Fruit fly (Drosophila melanogaster): ENCODE data around the gene CG13068.

CG13068 gene

DNA sequence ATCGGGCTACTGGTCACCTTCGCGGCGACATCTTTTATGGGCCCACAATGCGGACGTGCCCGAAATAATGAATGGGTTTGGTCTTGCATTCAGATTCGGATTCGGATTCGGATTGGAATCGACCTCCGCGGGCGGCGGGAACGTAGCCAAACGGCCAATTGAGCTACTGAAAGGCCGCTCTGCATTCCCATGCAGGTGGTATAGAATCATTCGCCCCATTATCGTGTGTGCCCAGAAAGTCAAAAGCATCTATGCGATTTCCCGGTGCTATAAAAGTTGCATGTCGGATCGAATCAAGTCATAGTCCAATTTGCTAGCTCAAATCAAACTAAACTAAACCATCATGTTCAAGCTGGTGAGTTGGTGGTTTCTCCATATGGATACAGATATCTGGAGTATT is at the start of gene CG13068:
Gene CG13068, plus strand, starts transcription at position 301 of the 400 bp plus-strand sequence.
- no peak for TF ChIP-seq CG8478 (optimal IDR thresholded peaks at IDR 0.05)
- TF ChIP-seq CTCF (optimal IDR thresholded peaks at IDR 0.05): no peak

DNA sequence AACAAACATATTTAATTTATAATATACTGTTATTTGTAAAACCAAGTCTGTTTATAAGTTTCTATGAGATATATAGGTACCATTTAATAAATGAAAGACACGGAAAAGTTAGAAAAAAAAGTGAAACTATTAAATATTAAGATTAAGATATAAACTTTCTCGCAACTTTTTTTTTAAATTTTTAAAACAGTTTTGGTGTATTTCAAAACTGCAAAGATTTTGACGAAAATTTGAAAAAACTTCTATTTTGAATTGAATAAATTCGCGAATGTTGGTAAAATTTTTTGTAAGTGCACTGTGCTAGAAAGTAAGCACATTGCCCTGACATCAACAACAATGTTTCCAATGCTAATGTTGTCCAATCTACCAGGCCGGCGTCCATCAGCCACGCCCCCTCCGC is 47.9 kb upstream of the CG13068 start:
- TF ChIP-seq CTCF (optimal IDR thresholded peaks at IDR 0.05) (no peak), CG8478 (optimal IDR thresholded peaks at IDR 0.05) (no peak)

DNA sequence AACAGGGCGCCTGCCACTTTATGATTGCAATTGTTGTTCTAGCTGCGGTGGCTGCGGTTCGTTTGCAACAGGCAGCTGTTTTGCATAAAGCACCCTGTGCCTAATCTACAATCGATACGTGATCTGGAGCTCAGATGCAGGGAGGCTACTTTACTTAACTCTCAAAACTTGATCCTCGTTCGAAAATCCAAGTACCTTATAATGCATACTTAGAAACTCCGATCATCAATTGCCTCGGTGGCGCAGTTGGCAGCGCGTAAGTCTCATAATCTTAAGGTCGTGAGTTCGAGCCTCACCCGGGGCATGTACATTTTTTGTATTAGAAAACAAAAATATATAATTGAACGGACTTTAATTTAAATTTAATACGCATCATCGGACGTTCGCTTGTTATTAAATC is 47.4 kb upstream of the CG13068 start:
- TF ChIP-seq CG8478 (optimal IDR thresholded peaks at IDR 0.05) (no peak), CTCF (optimal IDR thresholded peaks at IDR 0.05) (no peak)

DNA sequence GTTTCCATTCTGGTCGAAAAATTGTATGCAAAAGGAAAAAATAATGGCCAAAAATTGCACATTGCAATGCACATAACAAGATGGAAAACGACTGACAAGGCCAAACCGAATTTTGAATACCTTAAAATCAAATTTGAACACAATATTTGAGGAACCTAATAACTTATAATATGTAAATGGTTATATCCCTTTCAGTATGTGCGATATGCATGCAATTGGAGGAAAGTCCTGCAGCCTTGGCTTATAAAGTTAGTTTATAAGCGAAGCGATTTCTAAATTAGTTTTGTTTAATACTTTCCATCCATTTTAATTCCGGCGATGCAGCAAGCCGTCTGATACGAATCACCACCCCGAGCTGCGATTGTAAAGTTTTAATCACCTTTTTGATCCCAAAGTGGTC is 44.0 kb upstream of the CG13068 start:
- no peak for TF ChIP-seq CG8478 (optimal IDR thresholded peaks at IDR 0.05)
- no peak for TF ChIP-seq CTCF (optimal IDR thresholded peaks at IDR 0.05)

DNA sequence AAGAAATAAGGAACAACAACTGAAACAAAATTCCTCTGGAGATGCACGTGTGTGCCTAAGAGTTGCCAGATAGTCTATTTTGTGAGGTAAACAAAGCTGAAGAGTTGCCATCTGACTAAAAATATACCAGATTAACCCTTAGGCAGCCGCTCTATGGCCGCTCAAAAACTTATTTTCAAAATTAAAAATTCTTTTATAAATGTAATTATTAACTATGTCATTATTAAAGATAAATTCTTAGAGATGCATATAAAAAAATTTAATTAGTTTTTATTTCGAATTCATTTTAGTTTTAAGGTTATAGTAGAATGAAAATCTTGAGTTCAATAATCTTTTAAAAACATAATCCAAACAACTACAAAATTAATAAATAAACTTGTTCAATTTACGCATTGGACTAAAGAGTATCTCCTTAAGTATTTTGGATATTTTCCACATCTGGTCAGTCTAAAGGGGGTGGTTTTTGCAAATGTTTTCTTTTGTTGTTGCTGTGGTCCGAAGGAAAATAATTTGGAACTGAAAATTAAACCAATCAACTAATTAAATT is 40.5 kb upstream of the CG13068 start, which contains the start of gene Tmx3:
Gene Tmx3, plus strand, starts transcription at position 442 of the 547 bp plus-strand sequence.
- TF ChIP-seq CTCF (optimal IDR thresholded peaks at IDR 0.05) (no peak), CG8478 (optimal IDR thresholded peaks at IDR 0.05) (no peak)

DNA sequence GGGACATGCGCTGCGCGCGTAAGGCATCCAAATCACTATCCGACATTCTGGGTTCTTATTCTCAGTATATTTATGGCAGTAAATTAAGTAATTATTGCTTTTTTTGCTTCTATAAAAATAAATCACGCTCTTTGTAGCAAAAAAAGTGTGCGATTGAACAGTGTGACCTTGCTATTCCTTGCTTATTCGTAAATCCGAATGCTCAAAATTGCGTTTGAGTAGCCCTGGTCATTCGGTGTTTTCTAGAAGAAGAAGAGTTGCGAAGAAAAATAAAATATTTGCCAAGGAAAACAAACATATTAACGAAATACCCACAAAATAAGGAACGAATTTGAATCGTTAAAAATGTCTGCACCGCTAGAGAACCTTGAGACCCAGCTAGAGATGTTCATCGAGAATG is 37.3 kb upstream of the CG13068 start, which contains the start of the genes PDCD-5 and MED10:
Gene PDCD-5, minus strand, starts transcription at position 182 of the 400 bp plus-strand sequence.
Gene MED10, plus strand, starts transcription at position 228 of the 400 bp plus-strand sequence.
- no peak for TF ChIP-seq CG8478 (optimal IDR thresholded peaks at IDR 0.05)
- peak in 1 of 2 experiments; percentile 40 for TF ChIP-seq CTCF (optimal IDR thresholded peaks at IDR 0.05)

DNA sequence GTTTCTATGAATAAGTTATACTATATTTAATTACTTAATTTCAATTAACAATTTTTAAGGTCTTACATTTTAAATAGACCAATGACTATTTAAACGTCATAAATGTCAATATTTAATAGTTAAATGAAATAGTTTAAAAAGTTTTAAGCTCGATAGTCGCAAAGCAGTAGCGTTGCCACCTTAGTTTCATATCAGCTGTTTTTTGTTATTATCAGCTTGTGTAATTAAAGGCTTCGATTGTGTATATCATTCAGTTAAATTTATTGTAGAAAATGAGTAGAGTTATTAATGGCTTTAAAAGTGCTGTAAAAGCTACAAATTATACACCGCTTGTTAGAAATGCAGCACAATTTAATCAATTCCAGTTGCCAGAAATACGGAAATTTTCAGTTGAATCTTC is 36.3 kb upstream of the CG13068 start, which contains the start of gene Hsc20:
Gene Hsc20, plus strand, starts transcription at position 204 of the 400 bp plus-strand sequence.
- TF ChIP-seq CG8478 (optimal IDR thresholded peaks at IDR 0.05): no peak
- no peak for TF ChIP-seq CTCF (optimal IDR thresholded peaks at IDR 0.05)

DNA sequence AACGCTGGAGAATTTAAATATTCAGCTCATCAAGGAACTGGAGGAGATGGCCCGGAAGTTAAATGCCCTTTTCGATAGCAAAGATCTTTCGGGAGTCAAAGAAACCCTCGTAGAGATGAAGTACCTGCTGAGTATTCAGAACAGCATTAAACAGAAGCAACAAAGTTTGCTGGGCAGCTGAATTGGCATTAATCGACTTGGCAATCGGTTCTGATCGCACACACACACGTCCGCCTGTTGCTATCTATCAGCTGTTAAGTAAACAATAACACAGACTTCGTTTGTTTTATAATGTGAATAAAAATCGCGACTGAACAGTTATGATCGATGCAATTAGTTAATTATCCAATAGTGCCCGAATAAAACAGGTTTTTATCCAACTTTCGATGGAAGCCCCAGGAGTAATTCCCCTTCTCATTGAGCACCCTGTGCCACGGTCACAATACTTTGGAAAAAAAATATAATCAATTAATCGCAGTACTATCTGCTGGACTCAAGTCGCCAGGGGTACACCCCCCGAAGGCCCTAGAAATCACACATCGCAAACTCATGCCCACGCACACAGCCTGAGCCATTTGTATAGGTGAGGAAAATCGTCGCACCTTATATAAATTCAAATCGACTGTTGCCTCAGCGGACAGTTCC is 35.2 kb upstream of the CG13068 start:
- TF ChIP-seq CTCF (optimal IDR thresholded peaks at IDR 0.05): no peak
- TF ChIP-seq CG8478 (optimal IDR thresholded peaks at IDR 0.05): no peak

DNA sequence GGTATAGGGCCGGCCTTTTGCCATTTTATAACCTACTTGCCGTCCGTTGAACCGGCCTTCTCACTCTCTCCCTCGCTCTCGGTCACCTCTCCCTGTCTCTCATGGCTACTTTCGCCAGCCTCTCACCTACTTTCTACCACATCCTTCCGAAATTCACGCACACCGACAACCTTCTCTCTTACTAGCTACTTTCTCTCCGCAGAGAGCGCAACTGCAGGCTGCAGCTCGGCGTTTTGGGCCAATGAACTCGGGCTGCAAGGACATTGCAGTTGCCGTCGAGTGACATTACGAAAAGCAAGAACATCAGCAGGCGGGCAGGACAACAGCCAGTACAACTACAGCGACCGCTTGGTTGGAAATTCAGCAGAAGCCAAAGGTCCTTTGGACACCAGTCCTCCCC is 27.9 kb upstream of the CG13068 start:
- no peak for TF ChIP-seq CG8478 (optimal IDR thresholded peaks at IDR 0.05)
- TF ChIP-seq CTCF (optimal IDR thresholded peaks at IDR 0.05): no peak

DNA sequence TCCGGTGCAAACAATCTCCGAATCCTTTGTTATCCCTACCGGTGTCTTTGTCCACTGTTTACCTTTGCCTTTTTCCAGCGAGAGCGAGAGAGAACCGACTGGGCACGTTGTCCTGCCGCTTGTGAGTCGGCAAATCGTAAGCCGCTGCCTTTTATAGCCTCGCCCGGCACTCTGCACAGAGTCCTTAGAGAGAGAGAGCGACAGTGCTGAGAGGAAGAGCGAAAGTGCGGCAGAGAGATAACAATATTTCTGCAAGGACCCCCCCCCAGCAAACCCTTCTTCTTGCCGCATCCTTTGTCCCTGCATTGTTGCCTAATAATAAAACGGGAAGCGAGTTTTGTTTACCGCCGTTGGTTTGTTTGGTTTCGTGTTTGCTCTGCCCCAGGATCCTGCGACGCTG is 16.9 kb upstream of the CG13068 start, which contains the start of gene CG13055:
Gene CG13055, minus strand, starts transcription at position 101 of the 400 bp plus-strand sequence.
- no peak for TF ChIP-seq CG8478 (optimal IDR thresholded peaks at IDR 0.05)

DNA sequence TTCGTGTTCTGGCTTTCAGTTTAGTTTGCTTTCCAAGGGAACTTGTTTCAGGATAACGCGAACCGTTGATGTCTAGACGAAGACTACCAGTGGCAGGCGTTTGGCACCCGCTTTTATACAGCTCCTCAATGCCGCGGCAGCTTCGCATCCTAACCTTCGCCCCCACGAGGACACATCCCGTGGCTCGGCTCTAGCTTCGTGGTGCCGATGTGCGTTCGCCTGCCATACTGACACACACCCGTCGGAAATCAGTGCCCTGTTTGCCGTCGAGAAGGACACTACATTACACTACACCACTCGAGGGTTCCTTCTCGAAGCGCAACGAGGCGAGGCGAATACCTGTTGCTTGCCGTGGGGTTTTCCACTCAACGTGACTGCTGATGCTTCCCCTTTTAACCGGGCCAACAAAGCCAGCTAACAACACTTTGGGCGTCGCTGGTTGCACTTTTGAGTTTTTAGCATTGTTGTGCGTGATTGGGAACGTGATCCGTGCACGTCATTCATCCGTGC is 12.0 kb upstream of the CG13068 start, which contains the start of gene CG13054:
Gene CG13054, minus strand, starts transcription at position 74 of the 510 bp plus-strand sequence.
- no peak for TF ChIP-seq CTCF (optimal IDR thresholded peaks at IDR 0.05)
- no peak for TF ChIP-seq CG8478 (optimal IDR thresholded peaks at IDR 0.05)

DNA sequence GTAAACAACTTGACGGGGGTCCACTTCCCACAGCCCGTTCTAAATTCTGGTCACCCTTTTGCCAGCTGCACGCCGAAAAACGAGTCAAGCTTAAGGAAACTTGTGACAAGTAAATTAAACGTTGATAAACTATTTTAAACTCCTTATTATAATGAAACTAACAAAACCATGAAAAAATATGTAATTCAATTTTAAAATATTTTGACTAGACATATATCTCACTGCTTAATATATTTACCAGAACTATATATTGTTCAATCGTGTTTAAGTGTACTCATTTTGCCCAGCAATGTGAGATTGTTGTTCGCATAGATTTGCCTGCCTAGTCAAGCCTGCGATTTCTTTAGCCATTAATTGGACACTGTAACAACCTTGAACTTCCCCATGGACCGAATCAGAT is 9.6 kb upstream of the CG13068 start, which contains the start of gene CG13053:
Gene CG13053, minus strand, starts transcription at position 171 of the 400 bp plus-strand sequence.
- TF ChIP-seq CTCF (optimal IDR thresholded peaks at IDR 0.05) (no peak), CG8478 (optimal IDR thresholded peaks at IDR 0.05) (no peak)

DNA sequence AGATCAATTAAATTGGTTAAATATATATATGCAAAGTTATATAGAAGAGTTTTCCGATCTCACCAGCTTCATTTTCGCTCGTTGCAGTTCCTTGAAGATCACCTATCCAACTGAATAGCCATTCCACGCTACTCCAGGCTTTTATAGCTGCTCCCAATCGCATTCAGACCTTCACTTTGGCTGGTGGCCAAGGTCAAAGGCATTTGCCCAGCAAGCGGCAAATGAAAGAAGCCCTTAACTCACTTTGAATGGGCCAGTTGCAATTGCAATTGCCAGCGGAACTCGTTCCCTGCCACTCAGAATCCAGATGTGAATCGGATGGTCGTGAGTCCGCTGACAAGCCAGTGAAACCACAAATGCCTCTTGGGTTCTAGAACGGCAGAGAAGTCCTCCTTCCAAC is 7.7 kb upstream of the CG13068 start, which contains the start of gene CG34247:
Gene CG34247, minus strand, starts transcription at position 101 of the 400 bp plus-strand sequence.
- TF ChIP-seq CTCF (optimal IDR thresholded peaks at IDR 0.05) (no peak), CG8478 (optimal IDR thresholded peaks at IDR 0.05) (no peak)

DNA sequence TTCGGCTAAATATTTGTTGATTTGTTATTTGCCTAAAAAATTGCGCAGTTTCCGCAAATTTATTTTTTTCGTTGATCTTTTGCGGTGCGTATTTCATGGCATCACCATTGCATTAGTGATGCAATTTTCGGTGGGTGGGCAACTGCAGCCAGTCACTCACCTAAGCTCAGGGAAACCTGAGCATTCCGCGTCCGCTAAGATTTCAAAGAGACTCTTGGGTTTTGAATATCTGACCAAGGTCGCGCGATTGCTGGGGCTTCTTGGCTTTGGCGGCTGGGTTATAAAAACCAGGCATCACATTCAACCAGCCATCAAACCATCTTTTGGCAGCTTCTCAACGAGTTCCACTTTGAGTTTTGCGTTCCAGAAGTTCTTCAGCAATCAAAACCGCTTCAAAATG is 6.8 kb upstream of the CG13068 start, which contains the start of gene CG13071:
Gene CG13071, plus strand, starts transcription at position 301 of the 400 bp plus-strand sequence.
- no peak for TF ChIP-seq CTCF (optimal IDR thresholded peaks at IDR 0.05)
- TF ChIP-seq CG8478 (optimal IDR thresholded peaks at IDR 0.05): no peak

DNA sequence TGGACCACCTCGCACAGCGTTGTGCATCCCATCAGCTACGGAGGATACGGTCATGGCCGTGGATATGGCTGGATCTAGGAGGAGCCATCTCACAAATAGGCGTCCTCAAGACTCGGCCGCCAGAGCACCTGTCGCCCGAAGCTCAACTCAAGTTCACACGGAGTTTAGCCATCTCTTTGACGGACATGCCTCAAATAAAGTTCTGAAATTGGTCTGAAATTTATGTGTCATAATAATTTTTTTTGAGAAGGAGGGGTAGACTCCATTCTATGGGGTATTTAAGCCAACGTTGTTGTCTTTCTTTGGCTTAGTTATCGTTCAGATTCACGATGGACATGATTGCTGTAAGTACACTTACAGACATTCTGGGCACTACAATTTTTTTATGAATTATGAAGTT is 6.1 kb upstream of the CG13068 start, which contains the start of gene CG13070:
Gene CG13070, plus strand, starts transcription at position 301 of the 400 bp plus-strand sequence.
- no peak for TF ChIP-seq CTCF (optimal IDR thresholded peaks at IDR 0.05)
- no peak for TF ChIP-seq CG8478 (optimal IDR thresholded peaks at IDR 0.05)

DNA sequence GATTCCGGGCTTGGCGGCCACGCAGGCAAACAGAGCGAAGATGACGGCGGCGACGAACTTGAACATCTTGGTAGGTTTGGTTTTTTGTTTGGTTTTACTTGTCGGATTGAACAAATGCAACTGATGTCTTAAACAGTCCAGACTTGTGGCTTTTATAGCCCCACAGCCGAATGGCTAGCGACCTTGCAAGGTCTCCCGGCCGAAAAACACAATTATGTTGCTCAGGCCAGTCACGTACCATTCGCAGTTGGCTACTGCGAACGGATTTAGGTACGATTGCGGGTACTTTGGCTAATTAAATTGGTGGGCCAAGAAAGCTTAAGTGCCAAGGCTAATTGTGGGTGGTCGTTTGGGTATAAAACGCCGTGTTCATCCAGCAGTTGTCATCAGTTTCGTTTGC is 4.2 kb upstream of the CG13068 start, which contains the start of the genes CG13051 and CG13069:
Gene CG13051, minus strand, starts transcription at position 101 of the 400 bp plus-strand sequence.
Gene CG13069, plus strand, starts transcription at position 386 of the 400 bp plus-strand sequence.
- TF ChIP-seq CTCF (optimal IDR thresholded peaks at IDR 0.05) (no peak), CG8478 (optimal IDR thresholded peaks at IDR 0.05) (no peak)

Measured in S2 (cell line).